Worm (Caenorhabditis elegans) whole organism, early embryonic: ENCODE measurements around the gene srh-190.

Experiments used
- B0310.2 ChIP-seq: sonication (generic microtip); optimal IDR thresholded peaks from 2 replicates; lab custom pipeline; 2016; ENCODE audit warnings: mild to moderate bottlenecking, missing genetic modification characterization, missing compliant biosample characterization
- F13C5.2 ChIP-seq: sonication (generic microtip); optimal IDR thresholded peaks from 2 replicates; lab custom pipeline; 2017; ENCODE audit warnings: mild to moderate bottlenecking, missing genetic modification characterization, inconsistent platforms, missing compliant biosample characterization
- aly-1 ChIP-seq: sonication (generic microtip); optimal IDR thresholded peaks from 2 replicates; lab custom pipeline; 2016; ENCODE audit warnings: missing genetic modification characterization, missing compliant biosample characterization
- ama-1 ChIP-seq: fragments of 150-350 bp; optimal IDR thresholded peaks from 2 replicates; lab custom pipeline; 2014
- ceh-13 ChIP-seq: fragments of 200-800 bp; sonication (Bioruptor generic); optimal IDR thresholded peaks from 2 replicates; lab custom pipeline; 2018; ENCODE audit warnings: mild to moderate bottlenecking, missing genetic modification characterization, missing compliant biosample characterization
- ceh-36 ChIP-seq: sonication (generic microtip); optimal IDR thresholded peaks from 2 replicates; lab custom pipeline; 2016; ENCODE audit warnings: missing genetic modification characterization, inconsistent platforms, missing compliant biosample characterization
- ets-7 ChIP-seq: sonication (generic microtip); optimal IDR thresholded peaks from 2 replicates; lab custom pipeline; 2016; ENCODE audit warnings: missing genotype, missing genetic modification characterization, missing compliant biosample characterization
- flt-1 ChIP-seq: fragments of 200-800 bp; sonication (Bioruptor generic); IDR thresholded peaks from 2 replicates; pipeline ENCODE4 v1.3.6; 2022; ENCODE audit warnings: missing genetic modification characterization, missing compliant biosample characterization
- hmbx-1 ChIP-seq: sonication (generic microtip); optimal IDR thresholded peaks from 2 replicates; lab custom pipeline; 2016; ENCODE audit warnings: mild to moderate bottlenecking, missing genetic modification characterization, missing compliant biosample characterization
- hmg-4 ChIP-seq: fragments of 200-800 bp; sonication (Bioruptor generic); optimal IDR thresholded peaks from 2 replicates; lab custom pipeline; 2018; ENCODE audit warnings: mild to moderate bottlenecking, missing genetic modification characterization, missing compliant biosample characterization
- hnd-1 ChIP-seq: sonication (generic microtip); optimal IDR thresholded peaks from 2 replicates; lab custom pipeline; 2016; ENCODE audit warnings: missing genetic modification characterization, missing compliant biosample characterization
- pes-1 ChIP-seq: fragments of 200-800 bp; sonication (Bioruptor generic); IDR thresholded peaks from 2 replicates; pipeline ENCODE4 v1.3.6; 2022; ENCODE audit warnings: missing genetic modification reagents, missing genetic modification characterization, missing compliant biosample characterization
- scrt-1 ChIP-seq: fragments of 200-800 bp; sonication (Bioruptor generic); IDR thresholded peaks from 2 replicates; pipeline ENCODE4 v1.3.6; 2022; ENCODE audit warnings: missing genetic modification characterization, missing compliant biosample characterization
- sea-1 ChIP-seq: fragments of 200-800 bp; sonication (Bioruptor generic); conservative IDR thresholded peaks from 2 replicates; pipeline ENCODE4 v1.3.6; 2022; ENCODE audit warnings: missing genetic modification characterization, missing compliant biosample characterization
- tbx-11 ChIP-seq: fragments of 200-800 bp; sonication (Bioruptor generic); IDR thresholded peaks from 2 replicates; pipeline ENCODE4 v1.3.6; 2022; ENCODE audit warnings: missing genetic modification characterization, missing compliant biosample characterization
- tbx-37 ChIP-seq: fragments of 200-800 bp; sonication (Bioruptor generic); conservative IDR thresholded peaks from 2 replicates; pipeline ENCODE4 v1.3.6; 2022; ENCODE audit warnings: missing genetic modification reagents, missing genetic modification characterization, missing compliant biosample characterization
- tra-4 ChIP-seq: sonication (generic microtip); optimal IDR thresholded peaks from 2 replicates; lab custom pipeline; 2017; ENCODE audit warnings: missing genetic modification characterization, missing compliant biosample characterization

The srh-190 gene

DNA sequence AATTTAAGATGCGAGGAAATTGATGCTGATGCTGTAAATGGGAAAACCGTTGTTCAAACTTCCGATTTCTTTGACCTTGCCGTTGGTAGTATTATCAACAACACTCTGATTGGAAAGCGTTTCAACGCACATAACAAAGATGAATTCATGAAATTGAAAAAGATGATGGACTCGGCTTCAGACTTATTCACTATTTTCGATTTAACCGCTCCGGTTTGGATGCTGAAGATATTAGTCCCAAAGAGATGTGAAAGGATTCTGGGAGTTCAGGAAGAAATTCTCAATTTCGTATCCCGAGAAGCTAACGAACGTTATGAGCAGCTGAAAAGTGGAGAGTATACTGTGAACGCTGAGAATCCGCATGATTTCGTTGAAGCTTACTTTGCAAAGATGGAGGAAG is 40.5 kb downstream of the srh-190 start:
- TF ChIP-seq tbx-37 (no peak), ama-1 (no peak), hmbx-1 (no peak), aly-1 (tag; lab: Kevin White, UChicago) (no peak), hmg-4 (no peak), scrt-1 (GFP tag; lab: Robert Waterston, UW) (no peak), B0310.2 (tag; lab: Kevin White, UChicago) (no peak), hnd-1 (tag; lab: Kevin White, UChicago) (no peak), ceh-36 (tag; lab: Kevin White, UChicago) (no peak), ets-7 (tag; lab: Kevin White, UChicago) (no peak)

ce11 chrV:3945053-3945452 is 42.1 kb downstream of the srh-190 start, which contains the start of gene cyp-35B3:
Gene cyp-35B3, plus strand, starts transcription at chrV:3945353.
- no peak for TF ChIP-seq flt-1 (GFP tag; lab: Robert Waterston, UW)
- TF ChIP-seq tbx-11 (GFP tag; lab: Robert Waterston, UW), result no peak
- TF ChIP-seq pes-1 (GFP tag; lab: Robert Waterston, UW), result no peak
- no peak for TF ChIP-seq hmbx-1
- no peak for TF ChIP-seq scrt-1 (GFP tag; lab: Robert Waterston, UW)
- TF ChIP-seq ama-1, result no peak
- no peak for TF ChIP-seq hnd-1 (tag; lab: Kevin White, UChicago)
- no peak for TF ChIP-seq ceh-13 (GFP tag; lab: Kevin White, UChicago)
- TF ChIP-seq sea-1 (GFP tag; lab: Robert Waterston, UW), result no peak
- no peak for TF ChIP-seq ceh-36 (tag; lab: Kevin White, UChicago)
- TF ChIP-seq tra-4 (tag; lab: Kevin White, UChicago), result no peak
- TF ChIP-seq hmg-4, result no peak
- TF ChIP-seq ets-7 (tag; lab: Kevin White, UChicago), result no peak
- no peak for TF ChIP-seq aly-1 (tag; lab: Kevin White, UChicago)
- no peak for TF ChIP-seq F13C5.2 (tag; lab: Kevin White, UChicago)
- TF ChIP-seq B0310.2 (tag; lab: Kevin White, UChicago), result no peak
- TF ChIP-seq tbx-37, result no peak

DNA sequence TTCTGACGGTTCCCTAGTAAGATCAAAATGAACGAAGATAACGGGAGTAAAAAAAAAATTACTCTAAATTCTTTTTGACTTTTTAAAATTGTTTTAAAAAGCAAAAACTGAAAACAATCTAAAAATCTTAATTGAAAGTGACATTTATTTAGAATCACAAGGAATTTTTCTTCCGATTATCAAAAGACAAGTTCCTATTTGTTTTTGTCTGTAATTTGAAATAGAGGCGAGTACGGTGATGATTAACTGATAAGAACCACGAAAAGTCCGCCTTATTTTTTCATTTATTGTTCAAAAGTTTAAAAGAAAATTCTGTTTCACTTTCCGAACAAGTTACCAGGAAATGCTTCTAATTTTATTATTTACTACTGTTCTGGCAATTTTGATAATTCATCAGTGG is 46.8 kb downstream of the srh-190 start, which contains the start of gene dach-1:
Gene dach-1 (plus strand): TSS at position 301 of the 400 bp plus-strand sequence.
- TF ChIP-seq hnd-1 (tag; lab: Kevin White, UChicago) (no peak), ama-1 (no peak), hmg-4 (no peak), pes-1 (GFP tag; lab: Robert Waterston, UW) (no peak), F13C5.2 (tag; lab: Kevin White, UChicago) (no peak), tbx-37 (no peak)

- no peak for TF ChIP-seq ets-7 (tag; lab: Kevin White, UChicago)
- TF ChIP-seq F13C5.2 (tag; lab: Kevin White, UChicago), result no peak
- no peak for TF ChIP-seq flt-1 (GFP tag; lab: Robert Waterston, UW)
- no peak for TF ChIP-seq pes-1 (GFP tag; lab: Robert Waterston, UW)
- TF ChIP-seq ama-1, result no peak
- no peak for TF ChIP-seq ceh-13 (GFP tag; lab: Kevin White, UChicago)
- TF ChIP-seq tbx-11 (GFP tag; lab: Robert Waterston, UW), result no peak
- TF ChIP-seq B0310.2 (tag; lab: Kevin White, UChicago), result no peak
- no peak for TF ChIP-seq ceh-36 (tag; lab: Kevin White, UChicago)
Measured at ce11 chrV:3953739-3954138, 50.8 kb downstream of the srh-190 start, which contains the start of gene str-247. Gene str-247, plus strand, starts transcription at chrV:3954039.
